Worm (Caenorhabditis elegans) whole organism, L1 larva: ENCODE data around the gene B0524.3.

ENCODE experiments used
- aly-2 ChIP-seq: fragments of 150-350 bp; optimal IDR thresholded peaks from 2 replicates; lab custom pipeline; 2014; ENCODE audit warnings: missing biosample characterization, missing genetic modification characterization
- blmp-1 ChIP-seq: fragments of 150-350 bp; optimal IDR thresholded peaks from 2 replicates; lab custom pipeline; 2014; ENCODE audit warnings: missing biosample characterization, missing genetic modification characterization
- ceh-82 ChIP-seq, 3 experiments: fragments of 150-350 bp in 1 of 3; sonication (generic microtip) in 2 of 3; optimal IDR thresholded peaks; 2 replicates each; lab custom pipeline; 2014 to 2017; ENCODE audit warnings: missing biosample characterization in 3 of 3, missing genetic modification characterization in 3 of 3
- ceh-90 ChIP-seq: sonication (generic microtip); optimal IDR thresholded peaks from 2 replicates; lab custom pipeline; 2016; ENCODE audit warnings: missing genetic modification characterization, missing compliant biosample characterization
- efl-1 ChIP-seq, 4 experiments: fragments of 150-350 bp; optimal IDR thresholded peaks in 3 of 4; peaks in 1 of 4; 1 replicate in 1 of 4; 2 replicates in 3 of 4; lab custom pipeline; 2014; ENCODE audit warnings: missing biosample characterization in 2 of 4, missing genetic modification characterization in 2 of 4, missing genetic modification reagents in 2 of 4
- elt-3 ChIP-seq, 6 experiments: fragments of 150-350 bp in 1 of 6; sonication (generic microtip); optimal IDR thresholded peaks; 2 replicates each; lab custom pipeline; 2017 to 2018; ENCODE audit warnings: missing biosample characterization in 6 of 6, missing genetic modification characterization in 6 of 6, inconsistent platforms in 1 of 6
- fkh-8 ChIP-seq: sonication (generic microtip); optimal IDR thresholded peaks from 2 replicates; lab custom pipeline; 2016; ENCODE audit warnings: mild to moderate bottlenecking, missing genetic modification characterization, missing compliant biosample characterization
- irx-1 ChIP-seq: sonication (generic microtip); optimal IDR thresholded peaks from 2 replicates; lab custom pipeline; 2016; ENCODE audit warnings: missing genetic modification characterization, missing compliant biosample characterization
- isw-1 ChIP-seq: fragments of 200-800 bp; sonication (Bioruptor generic); IDR thresholded peaks from 2 replicates; pipeline ENCODE4 v1.3.6; 2022; ENCODE audit warnings: missing genetic modification characterization, missing compliant biosample characterization
- jun-1 ChIP-seq: fragments of 150-350 bp; optimal IDR thresholded peaks from 2 replicates; lab custom pipeline; 2014; ENCODE audit warnings: missing biosample characterization, missing genetic modification reagents, missing genetic modification characterization
- lin-13 ChIP-seq: fragments of 150-350 bp; optimal IDR thresholded peaks from 2 replicates; lab custom pipeline; 2014; ENCODE audit warnings: missing biosample characterization, missing genetic modification reagents, missing genetic modification characterization
- lin-14 ChIP-seq: fragments of 200-800 bp; sonication (Bioruptor generic); optimal IDR thresholded peaks from 2 replicates; lab custom pipeline; 2018; ENCODE audit warnings: mild to moderate bottlenecking, missing genetic modification characterization, moderate library complexity, missing compliant biosample characterization
- lin-39 ChIP-seq: fragments of 150-350 bp; optimal IDR thresholded peaks from 2 replicates; lab custom pipeline; 2014; ENCODE audit warnings: missing biosample characterization, missing genetic modification reagents, missing genetic modification characterization
- lsy-2 ChIP-seq, 2 experiments: fragments of 150-350 bp; optimal IDR thresholded peaks; 2 replicates each; lab custom pipeline; 2014; ENCODE audit warnings: missing biosample characterization in 2 of 2, missing genetic modification characterization in 2 of 2
- mdl-1 ChIP-seq, 2 experiments: fragments of 150-350 bp; optimal IDR thresholded peaks; 2 replicates each; lab custom pipeline; 2014 to 2017; ENCODE audit warnings: missing biosample characterization in 2 of 2, missing genetic modification characterization in 2 of 2, inconsistent platforms in 1 of 2
- mef-2 ChIP-seq: fragments of 150-350 bp; optimal IDR thresholded peaks from 2 replicates; lab custom pipeline; 2014; ENCODE audit warnings: missing biosample characterization, missing genetic modification characterization
- mep-1 ChIP-seq: fragments of 150-350 bp; optimal IDR thresholded peaks from 2 replicates; lab custom pipeline; 2014; ENCODE audit warnings: missing biosample characterization, missing genetic modification characterization
- nhr-19 ChIP-seq: fragments of 200-800 bp; sonication (Bioruptor generic); conservative IDR thresholded peaks from 2 replicates; pipeline ENCODE4 v1.3.6; 2022; ENCODE audit warnings: missing genetic modification characterization, missing compliant biosample characterization
- nhr-20 ChIP-seq: sonication (generic microtip); optimal IDR thresholded peaks from 2 replicates; lab custom pipeline; 2016; ENCODE audit warnings: mild to moderate bottlenecking, missing genetic modification characterization, missing compliant biosample characterization
- nhr-47 ChIP-seq: sonication (generic microtip); optimal IDR thresholded peaks from 2 replicates; lab custom pipeline; 2016; ENCODE audit warnings: mild to moderate bottlenecking, missing genetic modification characterization, moderate library complexity, missing compliant biosample characterization
- nhr-71 ChIP-seq: sonication (generic microtip); optimal IDR thresholded peaks from 2 replicates; lab custom pipeline; 2016; ENCODE audit warnings: mild to moderate bottlenecking, missing genetic modification characterization, moderate library complexity, missing compliant biosample characterization
- nhr-76 ChIP-seq: sonication (generic microtip); optimal IDR thresholded peaks from 2 replicates; lab custom pipeline; 2017; ENCODE audit warnings: missing biosample characterization, missing genetic modification characterization
- nhr-90 ChIP-seq: sonication (generic microtip); optimal IDR thresholded peaks from 2 replicates; lab custom pipeline; 2016; ENCODE audit warnings: mild to moderate bottlenecking, missing genetic modification characterization, missing compliant biosample characterization; ENCODE audit not compliant: poor library complexity
- pax-3 ChIP-seq: fragments of 200-800 bp; sonication (Bioruptor generic); optimal IDR thresholded peaks from 2 replicates; lab custom pipeline; 2018; ENCODE audit warnings: mild to moderate bottlenecking, missing genetic modification characterization, moderate library complexity, missing compliant biosample characterization
- tbx-2 ChIP-seq: sonication (generic microtip); optimal IDR thresholded peaks from 2 replicates; lab custom pipeline; 2016; ENCODE audit warnings: missing genetic modification characterization, missing compliant biosample characterization
- tlp-1 ChIP-seq: fragments of 150-350 bp; optimal IDR thresholded peaks from 2 replicates; lab custom pipeline; 2014; ENCODE audit warnings: missing biosample characterization, missing genetic modification characterization
- unc-86 ChIP-seq: sonication (generic microtip); optimal IDR thresholded peaks from 2 replicates; lab custom pipeline; 2016; ENCODE audit warnings: missing genetic modification characterization, missing compliant biosample characterization
- unc-98 ChIP-seq: fragments of 200-800 bp; sonication (Bioruptor generic); IDR thresholded peaks from 2 replicates; pipeline ENCODE4 v1.3.6; 2022; ENCODE audit warnings: missing genetic modification characterization, missing compliant biosample characterization
- zag-1 ChIP-seq: fragments of 150-350 bp; optimal IDR thresholded peaks from 2 replicates; lab custom pipeline; 2014; ENCODE audit warnings: missing biosample characterization, missing genetic modification characterization
- zip-4 ChIP-seq: fragments of 200-800 bp; sonication (Bioruptor generic); optimal IDR thresholded peaks from 2 replicates; lab custom pipeline; 2018; ENCODE audit warnings: mild to moderate bottlenecking, missing genetic modification characterization, moderate library complexity, missing compliant biosample characterization
- ztf-4 ChIP-seq: fragments of 150-350 bp; optimal IDR thresholded peaks from 2 replicates; lab custom pipeline; 2014; ENCODE audit warnings: missing biosample characterization, missing genetic modification characterization

B0524.3 gene

ce11 chrIII:1859532-1859931, 27.9 kb upstream of the B0524.3 start, which contains the start of gene ddp-1 (continued):
- TF ChIP-seq lsy-2 (tag; optimal IDR thresholded peaks at IDR 0.05; lab: Kevin White, UChicago) (peak; percentile 96 to 97), ztf-4 (tag; lab: Kevin White, UChicago) (peak; percentile 92)
- TF ChIP-seq, all 84 proteins: peak for 72

ce11 chrIII:1860129-1860528, 27.3 kb upstream of the B0524.3 start, which contains the start of gene ttc-7:
ttc-7 (plus strand) TSS chrIII:1860429.
- TF ChIP-seq zip-4 (no peak), irx-1 (tag; lab: Kevin White, UChicago) (no peak), aly-2 (tag; lab: Kevin White, UChicago) (no peak), mdl-1 (tag; optimal IDR thresholded peaks at IDR 0.05; lab: Kevin White, UChicago) (no peak)
- TF ChIP-seq, all 84 proteins: peak for 0

DNA sequence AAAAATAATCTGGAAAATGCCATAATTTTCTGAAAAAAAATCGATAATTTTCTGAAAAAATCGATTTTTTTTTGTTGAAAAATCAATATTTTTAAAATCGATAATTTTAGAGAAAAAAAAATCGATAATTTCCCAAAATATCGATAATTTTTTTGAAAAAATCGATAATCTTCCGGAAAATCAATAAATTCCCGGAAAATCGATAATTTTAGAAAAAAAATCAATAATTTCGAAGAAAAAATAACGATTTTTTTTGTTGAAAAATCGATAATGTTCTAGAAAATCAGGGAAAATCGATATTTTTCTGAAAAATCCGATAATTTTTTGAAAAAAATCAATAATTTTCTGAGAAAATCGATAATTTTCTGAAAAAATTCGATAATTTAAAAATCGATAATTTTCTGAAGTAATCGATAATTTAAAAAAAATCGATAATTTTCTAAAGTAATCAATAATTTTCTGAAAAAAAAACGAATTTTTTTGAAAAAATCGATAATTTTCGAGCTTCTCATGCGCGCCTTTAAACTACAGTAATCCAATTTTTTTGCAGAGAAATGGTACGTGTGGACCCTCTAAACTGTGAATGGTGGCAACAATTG, 11.1 kb upstream of the B0524.3 start:
- TF ChIP-seq tlp-1 (tag; lab: Kevin White, UChicago), result no peak
- TF ChIP-seq tbx-2 (tag; lab: Kevin White, UChicago), result no peak
- TF ChIP-seq isw-1 (GFP tag; lab: Robert Waterston, UW), result no peak
- TF ChIP-seq lin-14 (GFP tag; lab: Kevin White, UChicago), result no peak
- TF ChIP-seq irx-1 (tag; lab: Kevin White, UChicago), result no peak
- no peak for TF ChIP-seq fkh-8
- TF ChIP-seq nhr-90, result no peak
- TF ChIP-seq nhr-20 (tag; lab: Kevin White, UChicago), result no peak
- no peak for TF ChIP-seq unc-98
- TF ChIP-seq nhr-47 (tag; lab: Kevin White, UChicago), result no peak
- TF ChIP-seq blmp-1, result no peak
- TF ChIP-seq mdl-1 (tag; optimal IDR thresholded peaks at IDR 0.05; lab: Kevin White, UChicago), result no peak
- no peak for TF ChIP-seq nhr-71
- no peak for TF ChIP-seq lin-39 (tag; lab: Kevin White, UChicago)
- TF ChIP-seq pax-3 (tag; lab: Kevin White, UChicago), result no peak
- no peak for TF ChIP-seq mep-1 (tag; lab: Kevin White, UChicago)
- no peak for TF ChIP-seq jun-1
- no peak for TF ChIP-seq unc-86 (tag; lab: Kevin White, UChicago)
- no peak for TF ChIP-seq ceh-90 (tag; lab: Kevin White, UChicago)
- no peak for TF ChIP-seq ceh-82 (tag; optimal IDR thresholded peaks at IDR 0.05; lab: Kevin White, UChicago)
- TF ChIP-seq, all 84 proteins: peak for 0

DNA sequence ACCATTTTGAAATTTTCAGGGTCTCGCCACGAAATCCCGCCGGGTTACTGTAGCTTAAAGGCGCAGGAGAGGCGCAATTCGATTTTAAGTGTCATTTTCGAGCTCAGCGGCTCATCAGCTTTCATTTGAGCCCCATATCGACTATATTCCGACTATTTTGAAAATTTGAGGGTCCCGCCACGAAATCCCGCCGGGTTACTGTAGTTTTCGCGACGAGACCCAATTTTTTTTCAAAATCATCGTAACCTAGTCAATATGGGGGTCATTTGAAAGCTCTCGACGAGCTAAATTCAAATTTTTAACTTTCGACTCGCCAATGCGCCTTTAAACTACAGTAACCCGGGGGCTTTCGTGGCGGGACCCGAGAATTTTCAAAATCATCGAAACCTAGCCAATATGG, 10.3 kb upstream of the B0524.3 start:
- TF ChIP-seq lin-13 (GFP tag; lab: Kevin White, UChicago), result peak; percentile 0
- TF ChIP-seq isw-1 (GFP tag; lab: Robert Waterston, UW), result no peak
- TF ChIP-seq lsy-2 (tag; optimal IDR thresholded peaks at IDR 0.05; lab: Kevin White, UChicago), result peak in 1 of 2 experiments; percentile 31
- TF ChIP-seq, all 84 proteins: peak for 2

DNA sequence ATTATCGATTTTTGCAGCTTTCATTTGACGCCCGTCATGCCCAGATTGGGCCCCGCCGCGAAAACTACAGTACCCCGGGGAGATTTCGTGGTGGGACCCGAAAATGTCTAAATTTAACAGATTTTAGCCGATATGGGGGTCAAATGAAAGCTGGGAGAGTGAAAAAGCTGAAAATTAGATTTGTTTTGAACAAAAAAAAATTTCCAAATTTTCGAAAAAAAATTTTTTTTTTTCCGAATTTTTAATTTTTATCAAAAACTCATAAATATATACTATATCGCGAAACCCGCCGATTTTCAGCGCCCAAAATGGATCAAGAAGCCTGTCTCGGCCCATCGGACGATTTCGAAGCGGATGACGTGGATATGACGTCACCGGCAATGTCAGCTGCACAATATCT, 9.4 kb upstream of the B0524.3 start, which contains the start of gene smi-1:
smi-1 (plus strand) TSS at position 301 of the 400 bp plus-strand sequence.
- TF ChIP-seq elt-3 (tag; optimal IDR thresholded peaks at IDR 0.05; lab: Kevin White, UChicago), result no peak
- TF ChIP-seq nhr-76 (tag; lab: Kevin White, UChicago), result no peak
- TF ChIP-seq efl-1 (optimal IDR thresholded peaks at IDR 0.05; lab: Kevin White, UChicago), result no peak
- TF ChIP-seq efl-1 (GFP tag; optimal IDR thresholded peaks at IDR 0.05 in 1 of 2; lab: Kevin White, UChicago), result no peak

- TF ChIP-seq zag-1, result no peak
- no peak for TF ChIP-seq mef-2 (tag; lab: Kevin White, UChicago)
- TF ChIP-seq nhr-19 (GFP tag; lab: Robert Waterston, UW), result no peak
These were observed 8.5 kb upstream of the B0524.3 start for ce11 chrIII:1878918-1879317.
